Comparison of ENCODE assay signal across 5 fruit fly cellular contexts in the genomic region with DNA sequence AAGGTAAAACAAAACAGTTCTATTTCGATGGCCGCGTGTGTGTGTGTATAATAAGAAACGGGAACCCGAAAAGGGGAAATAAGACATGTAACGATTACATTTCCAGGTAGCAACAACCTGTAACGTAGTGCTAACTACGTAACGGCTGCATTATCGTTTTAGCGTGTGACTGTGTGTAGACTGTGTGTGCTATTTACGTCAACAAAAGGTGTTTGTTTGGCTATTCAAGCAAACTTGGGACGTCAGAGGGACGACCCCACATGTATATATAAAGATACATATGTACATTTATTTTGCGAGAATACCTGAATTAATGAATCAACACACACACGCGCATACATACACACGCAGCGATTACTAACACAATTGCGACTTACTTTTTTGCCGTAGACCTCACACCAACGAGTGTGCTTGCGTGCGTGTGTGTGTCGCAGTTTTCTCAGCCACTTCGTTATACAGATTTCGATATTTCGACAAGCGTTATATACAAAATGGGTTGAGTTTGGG.
A peak's percentile ranks its signal among the peaks of the same experiment; 100 is the strongest.
TF ChIP-seq lines count a peak whose summit lies in the region.

No protein-coding gene starts in this region.

TF ChIP-seq in whole organism, adult, 20 proteins besides CTCF, POLR2A, EP300 and RAD21 (continued from another document):
- TF ChIP-seq kay (GFP tag; lab: Kevin White, UChicago; ENCODE audit: borderline replicate concordance) = peak; percentile 97
- TF ChIP-seq cnc (optimal IDR thresholded peaks at IDR 0.05; lab: Kevin White, UChicago) = peak in 1 of 2 experiments; percentile 17
- peak; percentile 64 for TF ChIP-seq Clk (GFP tag; optimal IDR thresholded peaks at IDR 0.05; lab: Kevin White, UChicago)

TF ChIP-seq in whole organism, embryonic, 481 proteins besides CTCF, POLR2A, EP300 and RAD21 (continued from another document and continues in another):
- TF ChIP-seq CG2202 (tag; optimal IDR thresholded peaks at IDR 0.05; lab: Kevin White, UChicago) = no peak
- TF ChIP-seq Myb (GFP tag; optimal IDR thresholded peaks at IDR 0.05; lab: Kevin White, UChicago) = peak; percentile 8
- no peak for TF ChIP-seq CG4854 (GFP tag; optimal IDR thresholded peaks at IDR 0.05; lab: Kevin White, UChicago)
- peak; percentile 54 for TF ChIP-seq CG1647 (GFP tag; optimal IDR thresholded peaks at IDR 0.05; lab: Kevin White, UChicago)
- peak; percentile 16 for TF ChIP-seq bcd (GFP tag; optimal IDR thresholded peaks at IDR 0.05; lab: Kevin White, UChicago)
- TF ChIP-seq unc-4 (GFP tag; IDR thresholded peaks at IDR 0.05; lab: Robert Waterston, UW; ENCODE audit: partially characterized antibody) = no peak
- TF ChIP-seq CG6813 (GFP tag; optimal IDR thresholded peaks at IDR 0.05; lab: Kevin White, UChicago) = peak; percentile 7
- TF ChIP-seq org-1 (GFP tag; optimal IDR thresholded peaks at IDR 0.05; lab: Kevin White, UChicago) = peak; percentile 27
- TF ChIP-seq Dref (GFP tag; IDR thresholded peaks at IDR 0.05; lab: Robert Waterston, UW) = no peak
- TF ChIP-seq tx (GFP tag; optimal IDR thresholded peaks at IDR 0.05; lab: Kevin White, UChicago) = peak; percentile 6
- peak; percentile 56 for TF ChIP-seq CG10209 (GFP tag; optimal IDR thresholded peaks at IDR 0.05; lab: Kevin White, UChicago)
- TF ChIP-seq rib (GFP tag; IDR thresholded peaks at IDR 0.05; lab: Robert Waterston, UW) = peak; percentile 77
- TF ChIP-seq Dbx (GFP tag; IDR thresholded peaks at IDR 0.05; lab: Robert Waterston, UW) = peak; percentile 52; the same call in 1 of the 3 replicates
- TF ChIP-seq caup (GFP tag; optimal IDR thresholded peaks at IDR 0.05; lab: Kevin White, UChicago; ENCODE audit: severe bottlenecking) = peak; percentile 55
- peak; percentile 48 for TF ChIP-seq CG15696 (tag; optimal IDR thresholded peaks at IDR 0.05; lab: Kevin White, UChicago)
- TF ChIP-seq Hand (GFP tag; optimal IDR thresholded peaks at IDR 0.05; lab: Kevin White, UChicago) = no peak
- TF ChIP-seq CG34376 (GFP tag; optimal IDR thresholded peaks at IDR 0.05; lab: Kevin White, UChicago) = peak; percentile 48
- TF ChIP-seq kni (GFP tag; optimal IDR thresholded peaks at IDR 0.05; lab: Kevin White, UChicago) = peak; percentile 26
- TF ChIP-seq mam (GFP tag; optimal IDR thresholded peaks at IDR 0.05; lab: Kevin White, UChicago) = peak; percentile 3
- TF ChIP-seq wor (GFP tag; IDR thresholded peaks at IDR 0.05; lab: Robert Waterston, UW) = no peak
- TF ChIP-seq lab (GFP tag; optimal IDR thresholded peaks at IDR 0.05; lab: Kevin White, UChicago) = peak; percentile 66
- no peak for TF ChIP-seq emc (GFP tag; optimal IDR thresholded peaks at IDR 0.05; lab: Kevin White, UChicago)
- TF ChIP-seq her (GFP tag; optimal IDR thresholded peaks at IDR 0.05; lab: Kevin White, UChicago) = peak; percentile 28
- peak; percentile 16 for TF ChIP-seq dmrt11E (tag; optimal IDR thresholded peaks at IDR 0.05; lab: Kevin White, UChicago)
- peak; percentile 44 for TF ChIP-seq CG1603 (tag; optimal IDR thresholded peaks at IDR 0.05; lab: Kevin White, UChicago)
- TF ChIP-seq CG11504 (tag; optimal IDR thresholded peaks at IDR 0.05; lab: Kevin White, UChicago) = peak; percentile 9
- no peak for TF ChIP-seq CG10959 (GFP tag; IDR thresholded peaks at IDR 0.05; lab: Robert Waterston, UW)
- peak; percentile 86 for TF ChIP-seq cg (GFP tag; optimal IDR thresholded peaks at IDR 0.05; lab: Kevin White, UChicago)
- peak; percentile 35 for TF ChIP-seq CG33213 (GFP tag; optimal IDR thresholded peaks at IDR 0.05; lab: Kevin White, UChicago)
- peak; percentile 34; the same call in 1 of the 3 replicates for TF ChIP-seq zfh1 (GFP tag; IDR thresholded peaks at IDR 0.05; lab: Robert Waterston, UW)

TF ChIP-seq in whole organism, prepupa, 60 proteins besides CTCF, POLR2A, EP300 and RAD21 (continued from another document and continues in another):
- no peak for TF ChIP-seq CG10631 (GFP tag; optimal IDR thresholded peaks at IDR 0.05; lab: Kevin White, UChicago)
- TF ChIP-seq Lpt (GFP tag; optimal IDR thresholded peaks at IDR 0.05; lab: Kevin White, UChicago) = no peak
- no peak for TF ChIP-seq eg (GFP tag; IDR thresholded peaks at IDR 0.05; lab: Robert Waterston, UW)
- TF ChIP-seq CG6854 (GFP tag; optimal IDR thresholded peaks at IDR 0.05; lab: Kevin White, UChicago) = no peak
- peak; percentile 14 for TF ChIP-seq Met (GFP tag; optimal IDR thresholded peaks at IDR 0.05; lab: Kevin White, UChicago)
- no peak for TF ChIP-seq Gug (GFP tag; IDR thresholded peaks at IDR 0.05; lab: Robert Waterston, UW)
- no peak for TF ChIP-seq salr (GFP tag; optimal IDR thresholded peaks at IDR 0.05; lab: Kevin White, UChicago)
- no peak; the same call in 2 of the 3 replicates for TF ChIP-seq CG6163 (GFP tag; IDR thresholded peaks at IDR 0.05; lab: Robert Waterston, UW)
- no peak for TF ChIP-seq Hr38 (GFP tag; optimal IDR thresholded peaks at IDR 0.05; lab: Kevin White, UChicago)
- TF ChIP-seq OdsH (GFP tag; optimal IDR thresholded peaks at IDR 0.05; lab: Kevin White, UChicago) = no peak
- peak; percentile 12 for TF ChIP-seq CG16779 (tag; optimal IDR thresholded peaks at IDR 0.05; lab: Kevin White, UChicago)
- TF ChIP-seq Smox (GFP tag; optimal IDR thresholded peaks at IDR 0.05; lab: Kevin White, UChicago) = peak; percentile 3
- TF ChIP-seq dsx (GFP tag; optimal IDR thresholded peaks at IDR 0.05; lab: Kevin White, UChicago; ENCODE audit: poor library complexity, severe bottlenecking) = no peak
- peak; percentile 6 for TF ChIP-seq CG3919 (GFP tag; optimal IDR thresholded peaks at IDR 0.05; lab: Kevin White, UChicago)
- TF ChIP-seq Sox15 (GFP tag; optimal IDR thresholded peaks at IDR 0.05; lab: Kevin White, UChicago) = no peak
- TF ChIP-seq CG11294 (GFP tag; IDR thresholded peaks at IDR 0.05; lab: Robert Waterston, UW) = no peak
- TF ChIP-seq CG1621 (tag; optimal IDR thresholded peaks at IDR 0.05; lab: Kevin White, UChicago) = no peak
- peak; percentile 57 for TF ChIP-seq Eip78C (GFP tag; lab: Kevin White, UChicago)
- peak; percentile 30 for TF ChIP-seq Eip75B (GFP tag; optimal IDR thresholded peaks at IDR 0.05; lab: Kevin White, UChicago)
- TF ChIP-seq CG15336 (GFP tag; IDR thresholded peaks at IDR 0.05; lab: Robert Waterston, UW) = no peak
- no peak for TF ChIP-seq acj6 (GFP tag; optimal IDR thresholded peaks at IDR 0.05; lab: Kevin White, UChicago)
- TF ChIP-seq Eip93F (GFP tag; optimal IDR thresholded peaks at IDR 0.05; lab: Kevin White, UChicago) = no peak
- no peak for TF ChIP-seq CG32006 (GFP tag; optimal IDR thresholded peaks at IDR 0.05; lab: Kevin White, UChicago)
- TF ChIP-seq CG6808 (GFP tag; optimal IDR thresholded peaks at IDR 0.05; lab: Kevin White, UChicago) = no peak
- TF ChIP-seq Blimp-1 (GFP tag; optimal IDR thresholded peaks at IDR 0.05; lab: Kevin White, UChicago) = no peak
- no peak for TF ChIP-seq CG6276 (GFP tag; optimal IDR thresholded peaks at IDR 0.05; lab: Kevin White, UChicago)
- peak; percentile 74 for TF ChIP-seq svp (GFP tag; lab: Kevin White, UChicago)
- no peak for TF ChIP-seq Hr39 (GFP tag; optimal IDR thresholded peaks at IDR 0.05; lab: Kevin White, UChicago)
- TF ChIP-seq pdm3 (GFP tag; optimal IDR thresholded peaks at IDR 0.05; lab: Kevin White, UChicago) = peak; percentile 1
- no peak for TF ChIP-seq spab (GFP tag; optimal IDR thresholded peaks at IDR 0.05; lab: Kevin White, UChicago)
- no peak for TF ChIP-seq CG11902 (GFP tag; optimal IDR thresholded peaks at IDR 0.05; lab: Kevin White, UChicago)
- no peak for TF ChIP-seq fd59A (GFP tag; optimal IDR thresholded peaks at IDR 0.05; lab: Kevin White, UChicago)
- TF ChIP-seq ss (GFP tag; optimal IDR thresholded peaks at IDR 0.05; lab: Kevin White, UChicago) = peak in 1 of 2 experiments; percentile 50

TF ChIP-seq in whole organism, pupa, 21 proteins besides CTCF, POLR2A, EP300 and RAD21 (continued from another document):
- peak; percentile 7; the same call in 1 of the 2 replicates for TF ChIP-seq Ets98B (GFP tag; IDR thresholded peaks at IDR 0.05; lab: Robert Waterston, UW)

TF ChIP-seq in whole organism, wandering third instar larva, 38 proteins besides CTCF, POLR2A, EP300 and RAD21 (continued from another document):
- no peak for TF ChIP-seq Abd-B (GFP tag; optimal IDR thresholded peaks at IDR 0.05; lab: Kevin White, UChicago)
- no peak for TF ChIP-seq usp (GFP tag; optimal IDR thresholded peaks at IDR 0.05; lab: Kevin White, UChicago)
- peak; percentile 33 for TF ChIP-seq OdsH (GFP tag; optimal IDR thresholded peaks at IDR 0.05; lab: Kevin White, UChicago)
- peak; percentile 55 for TF ChIP-seq Jra (GFP tag; optimal IDR thresholded peaks at IDR 0.05; lab: Kevin White, UChicago)
- no peak for TF ChIP-seq tai (GFP tag; optimal IDR thresholded peaks at IDR 0.05; lab: Kevin White, UChicago)
- no peak for TF ChIP-seq ey (GFP tag; optimal IDR thresholded peaks at IDR 0.05; lab: Kevin White, UChicago)
- TF ChIP-seq sage (GFP tag; optimal IDR thresholded peaks at IDR 0.05; lab: Kevin White, UChicago) = no peak
- TF ChIP-seq br (GFP tag; optimal IDR thresholded peaks at IDR 0.05; lab: Kevin White, UChicago) = peak; percentile 35
- no peak for TF ChIP-seq CG32264 (GFP tag; optimal IDR thresholded peaks at IDR 0.05; lab: Kevin White, UChicago)
- TF ChIP-seq psq (GFP tag; optimal IDR thresholded peaks at IDR 0.05; lab: Kevin White, UChicago) = no peak
- TF ChIP-seq dsf (GFP tag; optimal IDR thresholded peaks at IDR 0.05; lab: Kevin White, UChicago; ENCODE audit: borderline replicate concordance) = no peak
